Fruit fly (Drosophila melanogaster): ENCODE measurements around the gene Agpat2.

- TF ChIP-seq Sin3A (optimal IDR thresholded peaks at IDR 0.05) (no peak), insv (optimal IDR thresholded peaks at IDR 0.05) (no peak), h (optimal IDR thresholded peaks at IDR 0.05) (no peak), psq (optimal IDR thresholded peaks at IDR 0.05) (no peak), Myc (optimal IDR thresholded peaks at IDR 0.05) (no peak), ttk (optimal IDR thresholded peaks at IDR 0.05) (no peak)
Measured at dm6 chr2L:8511723-8512122, 47.9 kb upstream of the Agpat2 start, which contains the start of gene CG13096.

All from Kc167 (cell line).